Fruit fly (Drosophila melanogaster) whole organism, embryonic: Measurements from ENCODE around the gene CG14803.

ENCODE experiments used
- Abd-B ChIP-seq: fragments of 200-800 bp; sonication (Bioruptor generic); optimal IDR thresholded peaks from 2 replicates; lab custom pipeline; 2018; ENCODE audit warnings: missing biosample characterization, mild to moderate bottlenecking, missing genetic modification characterization, moderate library complexity
- B-H1 ChIP-seq: fragments of 200-800 bp; sonication (Bioruptor generic); IDR thresholded peaks from 3 replicates; pipeline ENCODE4 v1.3.6; 2022; ENCODE audit warnings: missing biosample characterization, missing genetic modification characterization
- CG10321 ChIP-seq: fragments of 200-800 bp; sonication (Bioruptor generic); IDR thresholded peaks from 2 replicates; pipeline ENCODE4 v1.3.6; 2022; ENCODE audit warnings: missing biosample characterization, missing genetic modification characterization
- CG10654 ChIP-seq: fragments of 200-800 bp; sonication (Bioruptor generic); optimal IDR thresholded peaks from 2 replicates; lab custom pipeline; 2016; ENCODE audit warnings: missing biosample characterization, missing genetic modification characterization
- CG10959 ChIP-seq: fragments of 200-800 bp; sonication (Bioruptor generic); IDR thresholded peaks from 2 replicates; pipeline ENCODE4 v1.3.6; 2022; ENCODE audit warnings: missing biosample characterization, missing genetic modification characterization
- CG11723 ChIP-seq: fragments of 200-800 bp; sonication (Bioruptor generic); optimal IDR thresholded peaks from 2 replicates; lab custom pipeline; 2017; ENCODE audit warnings: missing biosample characterization, mild to moderate bottlenecking, missing genetic modification characterization
- CG12744 ChIP-seq: fragments of 200-800 bp; sonication (Bioruptor generic); optimal IDR thresholded peaks from 2 replicates; lab custom pipeline; 2016; ENCODE audit warnings: missing biosample characterization, missing genetic modification characterization
- CG13123 ChIP-seq: fragments of 200-800 bp; sonication (Bioruptor generic); optimal IDR thresholded peaks from 2 replicates; lab custom pipeline; 2016; ENCODE audit warnings: missing biosample characterization, missing genetic modification characterization
- CG14014 ChIP-seq: fragments of 200-800 bp; sonication (Bioruptor generic); IDR thresholded peaks from 2 replicates; pipeline ENCODE4 v1.3.6; 2022; ENCODE audit warnings: missing biosample characterization, missing genetic modification characterization
- CG15269 ChIP-seq: fragments of 200-800 bp; sonication (Bioruptor generic); optimal IDR thresholded peaks from 2 replicates; lab custom pipeline; 2018; ENCODE audit warnings: missing biosample characterization, mild to moderate bottlenecking, missing genetic modification characterization, moderate library complexity
- CG15601 ChIP-seq: fragments of 200-800 bp; sonication (Bioruptor generic); optimal IDR thresholded peaks from 3 replicates; lab custom pipeline; 2019; ENCODE audit warnings: missing biosample characterization, mild to moderate bottlenecking, missing genetic modification characterization, moderate library complexity
- CG16863 ChIP-seq: fragments of 200-800 bp; sonication (Bioruptor generic); optimal IDR thresholded peaks from 3 replicates; lab custom pipeline; 2016; ENCODE audit warnings: missing biosample characterization, missing genetic modification characterization
- CG1792 ChIP-seq: fragments of 200-800 bp; sonication (Bioruptor generic); optimal IDR thresholded peaks from 2 replicates; lab custom pipeline; 2016; ENCODE audit warnings: missing biosample characterization, missing genetic modification characterization
- CG18599 ChIP-seq: fragments of 200-800 bp; sonication (Bioruptor generic); optimal IDR thresholded peaks from 3 replicates; lab custom pipeline; 2017; ENCODE audit warnings: missing biosample characterization, missing genetic modification characterization, mild to moderate bottlenecking, moderate library complexity, missing genetic modification reagents
- CG30403 ChIP-seq: fragments of 200-800 bp; sonication (Bioruptor generic); optimal IDR thresholded peaks from 3 replicates; lab custom pipeline; 2016; ENCODE audit warnings: missing biosample characterization, missing genetic modification characterization
- CG32772 ChIP-seq: fragments of 200-800 bp; sonication (Bioruptor generic); IDR thresholded peaks from 2 replicates; pipeline ENCODE4 v1.3.6; 2022; ENCODE audit warnings: missing biosample characterization, missing genetic modification characterization
- CG33213 ChIP-seq: fragments of 200-800 bp; sonication (Bioruptor generic); optimal IDR thresholded peaks from 3 replicates; lab custom pipeline; 2016; ENCODE audit warnings: missing biosample characterization, missing genetic modification characterization
- CG4730 ChIP-seq: fragments of 200-800 bp; sonication (Bioruptor generic); IDR thresholded peaks from 2 replicates; pipeline ENCODE4 v1.3.6; 2022; ENCODE audit warnings: missing biosample characterization, missing genetic modification characterization
- CG4854 ChIP-seq: fragments of 200-800 bp; sonication (Bioruptor generic); optimal IDR thresholded peaks from 2 replicates; lab custom pipeline; 2016; ENCODE audit warnings: missing biosample characterization, missing genetic modification characterization, inconsistent platforms
- CG6765 ChIP-seq: fragments of 200-800 bp; sonication (Bioruptor generic); optimal IDR thresholded peaks from 3 replicates; lab custom pipeline; 2017; ENCODE audit warnings: missing biosample characterization, mild to moderate bottlenecking, missing genetic modification characterization
- CG8290 ChIP-seq, 3 experiments: fragments of 200-800 bp; sonication (Bioruptor generic); optimal IDR thresholded peaks; 2 replicates each; lab custom pipeline; 2016 to 2019; ENCODE audit warnings: missing biosample characterization in 3 of 3, missing genetic modification characterization in 3 of 3, mild to moderate bottlenecking in 2 of 3, moderate library complexity in 1 of 3
- HLH4C ChIP-seq: fragments of 200-800 bp; sonication (Bioruptor generic); IDR thresholded peaks from 3 replicates; pipeline ENCODE4 v1.3.6; 2022; ENCODE audit warnings: missing biosample characterization, missing genetic modification characterization; ENCODE audit not compliant: partially characterized antibody
- HmgD ChIP-seq: fragments of 200-800 bp; sonication (Bioruptor generic); optimal IDR thresholded peaks from 3 replicates; lab custom pipeline; 2016; ENCODE audit warnings: missing biosample characterization, missing genetic modification characterization
- Hr78 ChIP-seq, 2 experiments: fragments of 200-800 bp in 1 of 2; fragments of >200 bp in 1 of 2; sonication (Bioruptor generic) in 1 of 2; optimal IDR thresholded peaks; 2 replicates each; lab custom pipeline; 2017 to 2019; ENCODE audit warnings: missing biosample characterization in 2 of 2, missing genetic modification characterization in 2 of 2, mild to moderate bottlenecking in 1 of 2, moderate library complexity in 1 of 2
- Mes4 ChIP-seq: fragments of 200-800 bp; sonication (Bioruptor generic); optimal IDR thresholded peaks from 2 replicates; lab custom pipeline; 2016; ENCODE audit warnings: missing biosample characterization, missing genetic modification characterization
- NC2α ChIP-seq: fragments of 200-800 bp; sonication (Bioruptor generic); optimal IDR thresholded peaks from 2 replicates; lab custom pipeline; 2016; ENCODE audit warnings: missing biosample characterization, missing genetic modification characterization
- NfI ChIP-seq: fragments of 200-800 bp; sonication (Bioruptor generic); optimal IDR thresholded peaks from 3 replicates; lab custom pipeline; 2018; ENCODE audit warnings: missing biosample characterization, mild to moderate bottlenecking, missing genetic modification characterization, moderate library complexity
- PHDP ChIP-seq: fragments of 200-800 bp; sonication (Bioruptor generic); optimal IDR thresholded peaks from 3 replicates; lab custom pipeline; 2018; ENCODE audit warnings: missing biosample characterization, mild to moderate bottlenecking, missing genetic modification characterization, moderate library complexity
- Pdp1 ChIP-seq, 2 experiments: fragments of 200-800 bp; sonication (Bioruptor generic); optimal IDR thresholded peaks; 3 replicates each; lab custom pipeline; 2016; ENCODE audit warnings: missing biosample characterization in 2 of 2, missing genetic modification characterization in 2 of 2, mild to moderate bottlenecking in 1 of 2, moderate library complexity in 1 of 2
- ac ChIP-seq: fragments of 200-800 bp; sonication (Bioruptor generic); optimal IDR thresholded peaks from 3 replicates; lab custom pipeline; 2017; ENCODE audit warnings: missing biosample characterization, mild to moderate bottlenecking, missing genetic modification characterization
- bab2 ChIP-seq: fragments of 200-800 bp; sonication (Bioruptor generic); optimal IDR thresholded peaks from 2 replicates; lab custom pipeline; 2016; ENCODE audit warnings: missing biosample characterization, missing genetic modification characterization
- bcd ChIP-seq: fragments of 200-800 bp; sonication (Bioruptor generic); optimal IDR thresholded peaks from 2 replicates; lab custom pipeline; 2017; ENCODE audit warnings: missing biosample characterization, mild to moderate bottlenecking, missing genetic modification characterization
- bigmax ChIP-seq: fragments of 200-800 bp; sonication (Bioruptor generic); optimal IDR thresholded peaks from 2 replicates; lab custom pipeline; 2018; ENCODE audit warnings: missing biosample characterization, mild to moderate bottlenecking, missing genetic modification characterization
- caup ChIP-seq: fragments of 200-800 bp; sonication (Bioruptor generic); optimal IDR thresholded peaks from 3 replicates; lab custom pipeline; 2017; ENCODE audit warnings: missing biosample characterization, mild to moderate bottlenecking, missing genetic modification characterization, moderate library complexity; ENCODE audit not compliant: severe bottlenecking
- corto ChIP-seq: fragments of 200-800 bp; sonication (Bioruptor generic); optimal IDR thresholded peaks from 2 replicates; lab custom pipeline; 2016; ENCODE audit warnings: missing biosample characterization, mild to moderate bottlenecking, missing genetic modification characterization, moderate library complexity
- cwo ChIP-seq: fragments of 200-800 bp; sonication (Bioruptor generic); optimal IDR thresholded peaks from 3 replicates; lab custom pipeline; 2017; ENCODE audit warnings: missing biosample characterization, missing genetic modification characterization, mild to moderate bottlenecking, moderate library complexity, missing genetic modification reagents
- dpn ChIP-seq, 2 experiments: fragments of 200-800 bp; sonication (Bioruptor generic); optimal IDR thresholded peaks; 3 replicates each; lab custom pipeline; 2016; ENCODE audit warnings: missing biosample characterization in 2 of 2, missing genetic modification characterization in 2 of 2
- ems ChIP-seq: fragments of 200-800 bp; sonication (Bioruptor generic); optimal IDR thresholded peaks from 3 replicates; lab custom pipeline; 2016; ENCODE audit warnings: missing biosample characterization, missing genetic modification characterization
- fd3F ChIP-seq: fragments of 200-800 bp; sonication (Bioruptor generic); optimal IDR thresholded peaks from 2 replicates; lab custom pipeline; 2018; ENCODE audit warnings: missing biosample characterization, mild to moderate bottlenecking, missing genetic modification characterization, moderate library complexity
- insv ChIP-seq, 2 experiments: fragments of 200-800 bp; sonication (Bioruptor generic); optimal IDR thresholded peaks; 3 replicates each; lab custom pipeline; 2016 to 2018; ENCODE audit warnings: missing biosample characterization in 2 of 2, missing genetic modification characterization in 2 of 2
- klu ChIP-seq: fragments of 200-800 bp; sonication (Bioruptor generic); IDR thresholded peaks from 2 replicates; pipeline ENCODE4 v1.3.6; 2022; ENCODE audit warnings: missing biosample characterization, missing genetic modification characterization
- lov ChIP-seq, 2 experiments: fragments of 200-800 bp in 1 of 2; fragments of >200 bp in 1 of 2; sonication (Bioruptor generic) in 1 of 2; IDR thresholded peaks in 1 of 2; optimal IDR thresholded peaks in 1 of 2; 2 replicates in 1 of 2; 3 replicates in 1 of 2; pipeline versions ENCODE4 v1.3.6 to Lab custom; 2017 to 2022; ENCODE audit warnings: missing biosample characterization in 1 of 2, missing genetic modification characterization in 1 of 2
- pita ChIP-seq: fragments of 200-800 bp; sonication (Bioruptor generic); optimal IDR thresholded peaks from 2 replicates; lab custom pipeline; 2017; ENCODE audit warnings: missing biosample characterization, mild to moderate bottlenecking, missing genetic modification characterization
- rib ChIP-seq: fragments of 200-800 bp; sonication (Bioruptor generic); IDR thresholded peaks from 2 replicates; pipeline ENCODE4 v1.3.6; 2022; ENCODE audit warnings: missing biosample characterization, missing genetic modification characterization
- schlank ChIP-seq: fragments of 200-800 bp; sonication (Bioruptor generic); optimal IDR thresholded peaks from 2 replicates; lab custom pipeline; 2018; ENCODE audit warnings: missing biosample characterization, mild to moderate bottlenecking, missing genetic modification characterization
- sens ChIP-seq: fragments of 200-800 bp; sonication (Bioruptor generic); peaks from one replicate; lab custom pipeline; 2016; ENCODE audit warnings: missing biosample characterization, missing genetic modification characterization
- sisA ChIP-seq: fragments of 200-800 bp; sonication (Bioruptor generic); IDR thresholded peaks from 2 replicates; pipeline ENCODE4 v1.3.6; 2022; ENCODE audit warnings: missing biosample characterization, missing genetic modification characterization
- tin ChIP-seq: fragments of 200-800 bp; sonication (Bioruptor generic); optimal IDR thresholded peaks from 3 replicates; lab custom pipeline; 2016; ENCODE audit warnings: missing biosample characterization, missing genetic modification characterization
- trh ChIP-seq: fragments of 200-800 bp; sonication (Bioruptor generic); optimal IDR thresholded peaks from 2 replicates; lab custom pipeline; 2016; ENCODE audit warnings: missing biosample characterization, missing genetic modification characterization

The CG14803 gene

DNA sequence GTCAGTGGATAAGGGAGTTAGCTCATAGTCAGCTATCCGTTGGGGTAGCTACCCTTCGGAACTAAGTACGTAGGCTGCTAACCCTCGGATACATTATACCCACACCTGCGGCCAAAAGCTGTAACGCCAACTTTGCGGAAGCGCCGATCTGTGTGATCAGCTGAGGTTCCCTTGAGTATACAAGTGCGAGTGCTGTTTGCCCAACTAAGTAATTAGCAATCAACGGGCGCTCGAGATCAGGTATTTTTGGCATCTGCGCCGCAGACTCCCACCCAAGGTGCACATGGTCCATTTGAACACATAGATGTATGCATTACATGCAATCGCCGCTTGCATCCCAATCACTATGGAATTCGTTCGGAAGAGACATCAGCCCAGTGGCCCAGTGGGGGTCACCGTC, 14.6 kb upstream of the CG14803 start (continued):
- TF ChIP-seq caup (GFP tag; lab: Kevin White, UChicago) (peak; percentile 95), bigmax (peak; percentile 4), Hr78 (GFP tag; optimal IDR thresholded peaks at IDR 0.05; lab: Kevin White, UChicago) (no peak), dpn (GFP tag; optimal IDR thresholded peaks at IDR 0.05; lab: Kevin White, UChicago) (peak; percentile 21 to 77), Abd-B (GFP tag; lab: Kevin White, UChicago) (no peak), CG10321 (no peak), HmgD (no peak), corto (GFP tag; lab: Kevin White, UChicago) (no peak), bcd (peak; percentile 54), cwo (GFP tag; lab: Kevin White, UChicago) (peak; percentile 80), CG32772 (GFP tag; lab: Robert Waterston, UW) (0 out of 2 replicates have a peak, but pooled peaks have one; percentile 21), CG15601 (no peak), schlank (tag; lab: Kevin White, UChicago) (peak; percentile 84), fd3F (GFP tag; lab: Kevin White, UChicago) (peak; percentile 69), ac (GFP tag; lab: Kevin White, UChicago) (no peak), ems (GFP tag; lab: Kevin White, UChicago) (peak; percentile 31), sisA (GFP tag; lab: Robert Waterston, UW) (no peak), CG11723 (GFP tag; lab: Kevin White, UChicago) (no peak), NC2α (GFP tag; lab: Kevin White, UChicago) (peak; percentile 34), CG15269 (tag; lab: Kevin White, UChicago) (peak; percentile 64), CG1792 (GFP tag; lab: Kevin White, UChicago) (peak; percentile 57), PHDP (peak; percentile 58), pita (no peak), lov (optimal IDR thresholded peaks at IDR 0.05; lab: Kevin White, UChicago) (no peak), lov (GFP tag; IDR thresholded peaks at IDR 0.05; lab: Robert Waterston, UW) (0 out of 3 replicates have a peak, but pooled peaks have one; percentile 44), CG4854 (GFP tag; lab: Kevin White, UChicago) (peak; percentile 72), CG16863 (GFP tag; lab: Kevin White, UChicago) (no peak), CG14014 (peak; percentile 81; the same call in 1 of the 2 replicates), CG33213 (GFP tag; lab: Kevin White, UChicago) (peak; percentile 64), CG30403 (GFP tag; lab: Kevin White, UChicago) (peak; percentile 8), Mes4 (peak; percentile 49), sens (peak; percentile 88), trh (GFP tag; lab: Kevin White, UChicago) (peak; percentile 39), Pdp1 (GFP tag; optimal IDR thresholded peaks at IDR 0.05; lab: Kevin White, UChicago) (peak in 1 of 2 experiments; percentile 31), bab2 (GFP tag; lab: Kevin White, UChicago) (peak; percentile 72), B-H1 (GFP tag; lab: Robert Waterston, UW) (peak; percentile 38; the same call in 1 of the 3 replicates), insv (GFP tag; optimal IDR thresholded peaks at IDR 0.05; lab: Kevin White, UChicago) (peak in 1 of 2 experiments; percentile 51), CG6765 (GFP tag; lab: Kevin White, UChicago) (peak; percentile 93), rib (GFP tag; lab: Robert Waterston, UW) (peak; percentile 80), HLH4C (no peak), CG13123 (GFP tag; lab: Kevin White, UChicago) (peak; percentile 40), klu (peak; percentile 32; the same call in 1 of the 2 replicates), NfI (peak; percentile 25), CG10959 (GFP tag; lab: Robert Waterston, UW) (no peak), tin (GFP tag; lab: Kevin White, UChicago) (no peak), CG10654 (peak; percentile 45), CG4730 (GFP tag; lab: Robert Waterston, UW) (no peak), CG18599 (peak; percentile 96), CG12744 (peak; percentile 49), CG8290 (GFP tag; optimal IDR thresholded peaks at IDR 0.05; lab: Kevin White, UChicago) (no peak), CG8290 (tag; optimal IDR thresholded peaks at IDR 0.05; lab: Kevin White, UChicago) (peak in 1 of 2 experiments; percentile 96)
